Fruit fly (Drosophila melanogaster) whole organism, embryonic: ENCODE data around the gene tipE.

Experiments used
- Atf3 ChIP-seq: fragments of 200-800 bp; sonication (Bioruptor generic); optimal IDR thresholded peaks from 3 replicates; lab custom pipeline; 2016; ENCODE audit warnings: missing biosample characterization, missing genetic modification characterization
- Blimp-1 ChIP-seq: fragments of 200-800 bp; sonication (Bioruptor generic); optimal IDR thresholded peaks from 3 replicates; lab custom pipeline; 2018; ENCODE audit warnings: missing biosample characterization, missing genetic modification characterization, mild to moderate bottlenecking, moderate library complexity, missing genetic modification reagents
- CG10462 ChIP-seq: fragments of 200-800 bp; sonication (Bioruptor generic); optimal IDR thresholded peaks from 2 replicates; lab custom pipeline; 2016; ENCODE audit warnings: missing biosample characterization, missing genetic modification characterization
- CG10565 ChIP-seq: fragments of 200-800 bp; sonication (Bioruptor generic); optimal IDR thresholded peaks from 3 replicates; lab custom pipeline; 2016; ENCODE audit warnings: missing biosample characterization, mild to moderate bottlenecking, missing genetic modification characterization
- CG11696 ChIP-seq: fragments of 200-800 bp; sonication (Bioruptor generic); IDR thresholded peaks from 2 replicates; pipeline ENCODE4 v1.3.6; 2022; ENCODE audit warnings: missing biosample characterization, missing genetic modification characterization
- CG12071 ChIP-seq: fragments of 200-800 bp; sonication (Bioruptor generic); optimal IDR thresholded peaks from 3 replicates; lab custom pipeline; 2018; ENCODE audit warnings: missing biosample characterization, mild to moderate bottlenecking, missing genetic modification characterization
- CG13894 ChIP-seq: fragments of 200-800 bp; sonication (Bioruptor generic); optimal IDR thresholded peaks from 3 replicates; lab custom pipeline; 2018; ENCODE audit warnings: missing biosample characterization, mild to moderate bottlenecking, missing genetic modification characterization, moderate library complexity
- CG14667 ChIP-seq: fragments of 200-800 bp; sonication (Bioruptor generic); IDR thresholded peaks from 2 replicates; pipeline ENCODE4 v1.3.6; 2022; ENCODE audit warnings: missing biosample characterization, missing genetic modification characterization
- CG15479 ChIP-seq: fragments of 200-800 bp; sonication (Bioruptor generic); optimal IDR thresholded peaks from 3 replicates; lab custom pipeline; 2019; ENCODE audit warnings: missing biosample characterization, mild to moderate bottlenecking, missing genetic modification characterization, moderate library complexity
- CG15601 ChIP-seq: fragments of 200-800 bp; sonication (Bioruptor generic); optimal IDR thresholded peaks from 3 replicates; lab custom pipeline; 2019; ENCODE audit warnings: missing biosample characterization, mild to moderate bottlenecking, missing genetic modification characterization, moderate library complexity
- CG18262 ChIP-seq: fragments of 200-800 bp; optimal IDR thresholded peaks from 3 replicates; lab custom pipeline; 2019; ENCODE audit warnings: missing biosample characterization, mild to moderate bottlenecking, missing genetic modification characterization, moderate library complexity
- CG18476 ChIP-seq: fragments of 200-800 bp; sonication (Bioruptor generic); optimal IDR thresholded peaks from 2 replicates; lab custom pipeline; 2016; ENCODE audit warnings: missing biosample characterization, mild to moderate bottlenecking, missing genetic modification characterization
- CG18619 ChIP-seq: fragments of 200-800 bp; sonication (Bioruptor generic); optimal IDR thresholded peaks from 3 replicates; lab custom pipeline; 2017; ENCODE audit warnings: missing biosample characterization, mild to moderate bottlenecking, missing genetic modification characterization
- CG30403 ChIP-seq: fragments of 200-800 bp; sonication (Bioruptor generic); optimal IDR thresholded peaks from 3 replicates; lab custom pipeline; 2016; ENCODE audit warnings: missing biosample characterization, missing genetic modification characterization
- CG31441 ChIP-seq: fragments of 200-800 bp; sonication (Bioruptor generic); IDR thresholded peaks from 2 replicates; pipeline ENCODE4 v1.3.6; 2022; ENCODE audit warnings: missing biosample characterization, missing genetic modification characterization
- CG33213 ChIP-seq: fragments of 200-800 bp; sonication (Bioruptor generic); optimal IDR thresholded peaks from 3 replicates; lab custom pipeline; 2016; ENCODE audit warnings: missing biosample characterization, missing genetic modification characterization
- CG34422 ChIP-seq: fragments of 200-800 bp; sonication (Bioruptor generic); IDR thresholded peaks from 3 replicates; pipeline ENCODE4 v1.3.6; 2022; ENCODE audit warnings: missing biosample characterization, missing genetic modification characterization
- CG43689 ChIP-seq: fragments of 200-800 bp; sonication (Bioruptor generic); IDR thresholded peaks from 2 replicates; pipeline ENCODE4 v1.3.6; 2022; ENCODE audit warnings: missing biosample characterization, missing genetic modification characterization
- CG6654 ChIP-seq: fragments of 200-800 bp; sonication (Bioruptor generic); optimal IDR thresholded peaks from 2 replicates; lab custom pipeline; 2017; ENCODE audit warnings: missing biosample characterization, mild to moderate bottlenecking, missing genetic modification characterization
- CG8290 ChIP-seq, 3 experiments: fragments of 200-800 bp; sonication (Bioruptor generic); optimal IDR thresholded peaks; 2 replicates each; lab custom pipeline; 2016 to 2019; ENCODE audit warnings: missing biosample characterization in 3 of 3, missing genetic modification characterization in 3 of 3, mild to moderate bottlenecking in 2 of 3, moderate library complexity in 1 of 3
- Dip2 ChIP-seq: fragments of 200-800 bp; sonication (Bioruptor generic); IDR thresholded peaks from 2 replicates; pipeline ENCODE4 v1.3.6; 2022; ENCODE audit warnings: missing biosample characterization, missing genetic modification characterization
- Doc3 ChIP-seq: fragments of 200-800 bp; sonication (Bioruptor generic); IDR thresholded peaks from 3 replicates; pipeline ENCODE4 v1.3.6; 2022; ENCODE audit warnings: missing biosample characterization, missing genetic modification characterization; ENCODE audit not compliant: partially characterized antibody
- Elba2 ChIP-seq: fragments of 200-800 bp; sonication (Bioruptor generic); optimal IDR thresholded peaks from 3 replicates; lab custom pipeline; 2016; ENCODE audit warnings: missing biosample characterization, missing genetic modification characterization
- Fer1 ChIP-seq: fragments of 200-800 bp; sonication (Bioruptor generic); optimal IDR thresholded peaks from 2 replicates; lab custom pipeline; 2017; ENCODE audit warnings: missing biosample characterization, mild to moderate bottlenecking, missing genetic modification characterization
- Fer3 ChIP-seq: fragments of 200-800 bp; sonication (Bioruptor generic); optimal IDR thresholded peaks from 2 replicates; lab custom pipeline; 2018; ENCODE audit warnings: missing biosample characterization, mild to moderate bottlenecking, missing genetic modification characterization, moderate library complexity
- Gsc ChIP-seq: fragments of 200-800 bp; sonication (Bioruptor generic); IDR thresholded peaks from 2 replicates; pipeline ENCODE4 v1.3.6; 2022; ENCODE audit warnings: missing biosample characterization, missing genetic modification characterization
- H2.0 ChIP-seq: fragments of 200-800 bp; sonication (Bioruptor generic); IDR thresholded peaks from 2 replicates; pipeline ENCODE4 v1.3.6; 2022; ENCODE audit warnings: missing biosample characterization, missing genetic modification characterization
- Hr78 ChIP-seq, 2 experiments: fragments of 200-800 bp in 1 of 2; fragments of >200 bp in 1 of 2; sonication (Bioruptor generic) in 1 of 2; optimal IDR thresholded peaks; 2 replicates each; lab custom pipeline; 2017 to 2019; ENCODE audit warnings: missing biosample characterization in 2 of 2, missing genetic modification characterization in 2 of 2, mild to moderate bottlenecking in 1 of 2, moderate library complexity in 1 of 2
- Lhr ChIP-seq: fragments of 200-800 bp; sonication (Bioruptor generic); optimal IDR thresholded peaks from 3 replicates; lab custom pipeline; 2017; ENCODE audit warnings: mild to moderate bottlenecking, missing biosample characterization, missing genetic modification reagents, missing genetic modification characterization
- Med ChIP-seq: fragments of 200-800 bp; sonication (Bioruptor generic); peaks from one replicate; lab custom pipeline; 2016; ENCODE audit warnings: missing biosample characterization, missing genetic modification characterization, mild to moderate bottlenecking, inconsistent platforms, moderate library complexity
- Mrtf ChIP-seq: fragments of 200-800 bp; sonication (Bioruptor generic); IDR thresholded peaks from 3 replicates; pipeline ENCODE4 v1.3.6; 2022; ENCODE audit warnings: missing biosample characterization, missing genetic modification characterization
- NC2β ChIP-seq: fragments of 200-800 bp; sonication (Bioruptor generic); optimal IDR thresholded peaks from 2 replicates; lab custom pipeline; 2016; ENCODE audit warnings: missing biosample characterization, missing genetic modification characterization
- Sox100B ChIP-seq: fragments of 200-800 bp; sonication (Bioruptor generic); optimal IDR thresholded peaks from 3 replicates; lab custom pipeline; 2018; ENCODE audit warnings: missing biosample characterization, mild to moderate bottlenecking, missing genetic modification characterization
- Tbp ChIP-seq: fragments of >200 bp; optimal IDR thresholded peaks from 2 replicates; lab custom pipeline; 2018; ENCODE audit warnings: missing biosample characterization, missing genetic modification characterization
- aop ChIP-seq: fragments of 200-800 bp; sonication (Bioruptor generic); IDR thresholded peaks from 2 replicates; pipeline ENCODE4 v1.3.6; 2022; ENCODE audit warnings: missing biosample characterization, missing genetic modification characterization
- ap ChIP-seq: fragments of 200-800 bp; sonication (Bioruptor generic); IDR thresholded peaks from 2 replicates; pipeline ENCODE4 v1.3.6; 2022; ENCODE audit warnings: missing biosample characterization, missing genetic modification characterization
- ara ChIP-seq: fragments of 200-800 bp; sonication (Bioruptor generic); IDR thresholded peaks from 2 replicates; pipeline ENCODE4 v1.3.6; 2022; ENCODE audit warnings: missing biosample characterization, missing genetic modification characterization
- bab2 ChIP-seq: fragments of 200-800 bp; sonication (Bioruptor generic); optimal IDR thresholded peaks from 2 replicates; lab custom pipeline; 2016; ENCODE audit warnings: missing biosample characterization, missing genetic modification characterization
- emc ChIP-seq: fragments of 200-800 bp; sonication (Bioruptor generic); optimal IDR thresholded peaks from 2 replicates; lab custom pipeline; 2016; ENCODE audit warnings: missing biosample characterization, missing genetic modification characterization
- gcm2 ChIP-seq: fragments of 200-800 bp; sonication (Bioruptor generic); optimal IDR thresholded peaks from 2 replicates; lab custom pipeline; 2016; ENCODE audit warnings: missing biosample characterization, missing genetic modification characterization
- gro ChIP-seq: fragments of 200-800 bp; sonication (Bioruptor generic); optimal IDR thresholded peaks from 2 replicates; lab custom pipeline; 2016; ENCODE audit warnings: missing biosample characterization, missing genetic modification characterization
- insv ChIP-seq, 2 experiments: fragments of 200-800 bp; sonication (Bioruptor generic); optimal IDR thresholded peaks; 3 replicates each; lab custom pipeline; 2016 to 2018; ENCODE audit warnings: missing biosample characterization in 2 of 2, missing genetic modification characterization in 2 of 2
- kah ChIP-seq: fragments of 200-800 bp; sonication (Bioruptor generic); optimal IDR thresholded peaks from 2 replicates; lab custom pipeline; 2018; ENCODE audit warnings: missing biosample characterization, mild to moderate bottlenecking, missing genetic modification characterization
- lbe ChIP-seq: fragments of 200-800 bp; sonication (Bioruptor generic); optimal IDR thresholded peaks from 2 replicates; lab custom pipeline; 2016; ENCODE audit warnings: missing biosample characterization, mild to moderate bottlenecking, missing genetic modification characterization
- maf-S ChIP-seq: fragments of 200-800 bp; sonication (Bioruptor generic); optimal IDR thresholded peaks from 2 replicates; lab custom pipeline; 2016; ENCODE audit warnings: missing biosample characterization, missing genetic modification characterization
- mam ChIP-seq: fragments of 200-800 bp; sonication (Bioruptor generic); optimal IDR thresholded peaks from 3 replicates; lab custom pipeline; 2016; ENCODE audit warnings: missing biosample characterization, missing genetic modification characterization
- otp ChIP-seq: fragments of 200-800 bp; sonication (Bioruptor generic); IDR thresholded peaks from 3 replicates; pipeline ENCODE4, ENCODE4 v1.3.6; 2022; ENCODE audit warnings: missing biosample characterization, missing genetic modification characterization
- repo ChIP-seq: fragments of 200-800 bp; sonication (Bioruptor generic); optimal IDR thresholded peaks from 2 replicates; lab custom pipeline; 2016; ENCODE audit warnings: missing biosample characterization, missing genetic modification characterization
- salm ChIP-seq: fragments of 200-800 bp; sonication (Bioruptor generic); optimal IDR thresholded peaks from 2 replicates; lab custom pipeline; 2018; ENCODE audit warnings: missing biosample characterization, mild to moderate bottlenecking, missing genetic modification characterization
- tio ChIP-seq: fragments of 200-800 bp; sonication (Bioruptor generic); optimal IDR thresholded peaks from 2 replicates; lab custom pipeline; 2017; ENCODE audit warnings: missing biosample characterization, missing genetic modification characterization, inconsistent platforms
- yki ChIP-seq: fragments of >200 bp; optimal IDR thresholded peaks from 3 replicates; lab custom pipeline; 2018

The tipE gene

dm6 chr3L:4230357-4230901 lies 42.1 kb downstream of the tipE start (continued):
- TF ChIP-seq CG8290 (GFP tag; optimal IDR thresholded peaks at IDR 0.05; lab: Kevin White, UChicago) (peak; percentile 96), CG8290 (tag; optimal IDR thresholded peaks at IDR 0.05; lab: Kevin White, UChicago) (peak; percentile 48 to 93), emc (GFP tag; lab: Kevin White, UChicago) (peak; percentile 62), aop (GFP tag; lab: Robert Waterston, UW) (peak; percentile 73; the same call in 1 of the 2 replicates), maf-S (peak; percentile 82), Mrtf (peak; percentile 83), CG15479 (GFP tag; lab: Kevin White, UChicago) (peak; percentile 97), CG6654 (GFP tag; lab: Kevin White, UChicago) (peak; percentile 82), Blimp-1 (GFP tag; lab: Kevin White, UChicago) (peak; percentile 94), yki (lab: Kevin White, UChicago) (no peak), CG30403 (GFP tag; lab: Kevin White, UChicago) (peak; percentile 94), mam (GFP tag; lab: Kevin White, UChicago) (peak; percentile 78), CG11696 (GFP tag; lab: Robert Waterston, UW) (peak; percentile 49), Elba2 (GFP tag; lab: Kevin White, UChicago) (peak; percentile 87), CG18619 (GFP tag; lab: Kevin White, UChicago) (peak; percentile 89), CG10462 (GFP tag; lab: Kevin White, UChicago) (peak; percentile 92), lbe (no peak), bab2 (GFP tag; lab: Kevin White, UChicago) (peak; percentile 92), Atf3 (GFP tag; lab: Kevin White, UChicago) (peak; percentile 94), Fer3 (tag; lab: Kevin White, UChicago) (peak; percentile 80), insv (GFP tag; optimal IDR thresholded peaks at IDR 0.05; lab: Kevin White, UChicago) (peak; percentile 32 to 55), CG34422 (GFP tag; lab: Robert Waterston, UW) (peak; percentile 81; the same call in 2 of the 3 replicates), CG33213 (GFP tag; lab: Kevin White, UChicago) (peak; percentile 85), H2.0 (GFP tag; lab: Robert Waterston, UW) (peak; percentile 78), CG12071 (GFP tag; lab: Kevin White, UChicago) (peak; percentile 83), CG15601 (tag; lab: Kevin White, UChicago) (peak; percentile 94), kah (peak; percentile 87), Doc3 (GFP tag; lab: Robert Waterston, UW) (no peak), Fer1 (GFP tag; lab: Kevin White, UChicago) (peak; percentile 81), Sox100B (GFP tag; lab: Kevin White, UChicago) (peak; percentile 96), Gsc (peak; percentile 87), salm (tag; lab: Kevin White, UChicago) (peak; percentile 91), Med (GFP tag; lab: Kevin White, UChicago) (peak; percentile 97), Dip2 (no peak), ara (peak; percentile 93), CG18262 (tag; lab: Kevin White, UChicago) (peak; percentile 98), Lhr (GFP tag; lab: Kevin White, UChicago) (peak; percentile 89), tio (GFP tag; lab: Kevin White, UChicago) (peak; percentile 93), repo (peak; percentile 93), CG13894 (tag; lab: Kevin White, UChicago) (no peak), Hr78 (GFP tag; optimal IDR thresholded peaks at IDR 0.05; lab: Kevin White, UChicago) (peak in 1 of 2 experiments; percentile 88), otp (GFP tag; lab: Robert Waterston, UW) (peak; percentile 91), CG10565 (GFP tag; lab: Kevin White, UChicago) (peak; percentile 66), gro (no peak), CG14667 (GFP tag; lab: Robert Waterston, UW) (peak; percentile 86), CG43689 (no peak), CG18476 (GFP tag; lab: Kevin White, UChicago) (peak; percentile 90), ap (GFP tag; lab: Robert Waterston, UW) (peak; percentile 89), CG31441 (GFP tag; lab: Robert Waterston, UW) (peak; percentile 98), NC2β (GFP tag; lab: Kevin White, UChicago) (peak; percentile 94), gcm2 (GFP tag; lab: Kevin White, UChicago) (peak; percentile 72), Tbp (GFP tag; lab: Kevin White, UChicago) (no peak)
